Fruit fly (Drosophila melanogaster) whole organism, adult: ENCODE results near the gene CG34355.

ENCODE experiments used
- CG5204 ChIP-seq: fragments of 200-800 bp; sonication (Bioruptor generic); optimal IDR thresholded peaks from 2 replicates; lab custom pipeline; 2016; ENCODE audit warnings: missing biosample characterization, missing genetic modification characterization
- Clk ChIP-seq: fragments of 200-800 bp; sonication (Bioruptor generic); optimal IDR thresholded peaks from 2 replicates; lab custom pipeline; 2017; ENCODE audit warnings: missing biosample characterization, missing genetic modification characterization
- Mnt ChIP-seq: fragments of 200-800 bp; sonication (Bioruptor generic); optimal IDR thresholded peaks from 2 replicates; lab custom pipeline; 2016; ENCODE audit warnings: missing biosample characterization, mild to moderate bottlenecking, missing genetic modification characterization
- kay ChIP-seq: fragments of 200-800 bp; sonication (Bioruptor generic); peaks from one replicate; lab custom pipeline; 2016; ENCODE audit warnings: missing biosample characterization, missing genetic modification characterization, borderline replicate concordance
- toe ChIP-seq: fragments of 200-800 bp; sonication (Bioruptor generic); optimal IDR thresholded peaks from 2 replicates; lab custom pipeline; 2016; ENCODE audit warnings: missing biosample characterization, missing genetic modification characterization

DNA sequence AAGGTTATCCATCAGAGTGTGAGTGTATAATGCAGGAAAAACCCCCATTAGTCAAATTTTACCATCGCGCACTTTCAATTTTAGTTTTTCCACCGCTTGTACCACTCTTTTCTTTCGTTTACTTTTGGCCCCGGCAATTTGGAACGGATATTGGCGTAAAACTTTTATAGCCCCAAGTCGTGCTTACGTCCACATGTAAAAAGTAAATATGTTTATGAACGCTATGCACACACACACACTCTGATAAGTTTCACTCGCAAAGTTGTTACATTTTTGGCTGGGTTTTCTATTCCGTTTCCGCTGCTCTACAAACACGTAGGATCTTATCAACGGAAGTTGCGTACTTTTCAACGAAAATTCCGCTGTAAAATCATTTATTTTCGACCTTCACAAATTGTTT is 73.0 kb downstream of the CG34355 start:
- TF ChIP-seq Mnt, result no peak
- TF ChIP-seq kay (GFP tag; lab: Kevin White, UChicago), result no peak
- no peak for TF ChIP-seq toe (GFP tag; lab: Kevin White, UChicago)
- no peak for TF ChIP-seq CG5204 (GFP tag; lab: Kevin White, UChicago)
- no peak for TF ChIP-seq Clk
